Worm (Caenorhabditis elegans) whole organism, L3 larva: ENCODE measurements around the gene glb-22.

Experiments used
- R02D3.7 ChIP-seq: fragments of 150-350 bp; optimal IDR thresholded peaks from 2 replicates; lab custom pipeline; 2014; ENCODE audit warnings: missing biosample characterization, missing genetic modification characterization
- ZK546.5 ChIP-seq: sonication (generic microtip); optimal IDR thresholded peaks from 2 replicates; lab custom pipeline; 2017; ENCODE audit warnings: missing biosample characterization, missing genetic modification characterization
- ama-1 ChIP-seq: fragments of 150-350 bp; optimal IDR thresholded peaks from 2 replicates; lab custom pipeline; 2018
- ceh-16 ChIP-seq: sonication (generic microtip); optimal IDR thresholded peaks from 2 replicates; lab custom pipeline; 2017; ENCODE audit warnings: missing biosample characterization, missing genetic modification characterization
- ceh-28 ChIP-seq: fragments of 150-350 bp; optimal IDR thresholded peaks from 2 replicates; lab custom pipeline; 2014; ENCODE audit warnings: missing biosample characterization, missing genetic modification reagents, missing genetic modification characterization
- ceh-82 ChIP-seq: fragments of 150-350 bp; optimal IDR thresholded peaks from 2 replicates; lab custom pipeline; 2014; ENCODE audit warnings: missing biosample characterization, missing genetic modification characterization
- ceh-9 ChIP-seq: sonication (generic microtip); optimal IDR thresholded peaks from 2 replicates; lab custom pipeline; 2018; ENCODE audit warnings: missing biosample characterization, missing genetic modification characterization
- daf-12 ChIP-seq: fragments of 150-350 bp; optimal IDR thresholded peaks from 2 replicates; lab custom pipeline; 2014; ENCODE audit warnings: missing biosample characterization, missing genetic modification reagents, missing genetic modification characterization
- egl-5 ChIP-seq: fragments of 150-350 bp; optimal IDR thresholded peaks from 2 replicates; lab custom pipeline; 2017; ENCODE audit warnings: missing biosample characterization, missing genetic modification reagents, missing genetic modification characterization, inconsistent platforms
- elt-1 ChIP-seq: fragments of 150-350 bp; optimal IDR thresholded peaks from 2 replicates; lab custom pipeline; 2014; ENCODE audit warnings: missing biosample characterization, missing genetic modification characterization
- elt-2 ChIP-seq: sonication (generic microtip); optimal IDR thresholded peaks from 2 replicates; lab custom pipeline; 2016; ENCODE audit warnings: missing genetic modification reagents, mild to moderate bottlenecking, missing genetic modification characterization, missing compliant biosample characterization
- elt-3 ChIP-seq, 3 experiments: fragments of 150-350 bp in 1 of 3; sonication (generic microtip) in 2 of 3; optimal IDR thresholded peaks; 2 replicates in 2 of 3; 4 replicates in 1 of 3; lab custom pipeline; 2014 to 2017; ENCODE audit warnings: missing biosample characterization in 3 of 3, missing genetic modification characterization in 3 of 3
- eor-1 ChIP-seq, 2 experiments: fragments of 150-350 bp; optimal IDR thresholded peaks; 2 replicates each; lab custom pipeline; 2014 to 2018; ENCODE audit warnings: missing biosample characterization in 2 of 2, missing genetic modification characterization in 2 of 2
- fos-1 ChIP-seq: fragments of 150-350 bp; optimal IDR thresholded peaks from 2 replicates; lab custom pipeline; 2014; ENCODE audit warnings: missing biosample characterization, missing genetic modification characterization
- hmg-11 ChIP-seq: sonication (generic microtip); optimal IDR thresholded peaks from 2 replicates; lab custom pipeline; 2016; ENCODE audit warnings: missing genetic modification characterization, missing compliant biosample characterization
- lin-39 ChIP-seq: fragments of 150-350 bp; optimal IDR thresholded peaks from 2 replicates; lab custom pipeline; 2018; ENCODE audit warnings: missing biosample characterization, missing genetic modification reagents, missing genetic modification characterization
- lsy-12 ChIP-seq: sonication (generic microtip); optimal IDR thresholded peaks from 2 replicates; lab custom pipeline; 2016; ENCODE audit warnings: mild to moderate bottlenecking, missing genetic modification characterization, missing compliant biosample characterization
- mdl-1 ChIP-seq: fragments of 150-350 bp; optimal IDR thresholded peaks from 2 replicates; lab custom pipeline; 2014; ENCODE audit warnings: missing biosample characterization, missing genetic modification characterization
- mml-1 ChIP-seq: fragments of 150-350 bp; sonication (generic microtip); optimal IDR thresholded peaks from 3 replicates; lab custom pipeline; 2014; ENCODE audit warnings: missing biosample characterization, missing genetic modification characterization
- nfya-1 ChIP-seq: sonication (generic microtip); optimal IDR thresholded peaks from 2 replicates; lab custom pipeline; 2017; ENCODE audit warnings: missing genetic modification characterization, mild to moderate bottlenecking, missing compliant biosample characterization, antibody characterized with exemption, moderate library complexity; ENCODE audit not compliant: insufficient read depth
- nhr-11 ChIP-seq: fragments of 150-350 bp; optimal IDR thresholded peaks from 2 replicates; lab custom pipeline; 2014; ENCODE audit warnings: missing biosample characterization, missing genetic modification characterization
- nhr-12 ChIP-seq: fragments of 150-350 bp; optimal IDR thresholded peaks from 2 replicates; lab custom pipeline; 2014; ENCODE audit warnings: missing biosample characterization, missing genetic modification characterization
- nhr-23 ChIP-seq: fragments of 150-350 bp; optimal IDR thresholded peaks from 2 replicates; lab custom pipeline; 2014; ENCODE audit warnings: missing biosample characterization, missing genetic modification reagents, missing genetic modification characterization
- nhr-237 ChIP-seq: fragments of 150-350 bp; optimal IDR thresholded peaks from 2 replicates; lab custom pipeline; 2014; ENCODE audit warnings: missing biosample characterization, missing genetic modification characterization
- nhr-25 ChIP-seq: sonication (generic microtip); optimal IDR thresholded peaks from 2 replicates; lab custom pipeline; 2017; ENCODE audit warnings: missing biosample characterization, missing genetic modification characterization
- nhr-28 ChIP-seq: fragments of 150-350 bp; optimal IDR thresholded peaks from 2 replicates; lab custom pipeline; 2014; ENCODE audit warnings: missing biosample characterization, missing genetic modification characterization
- nhr-76 ChIP-seq: fragments of 150-350 bp; sonication (generic microtip); optimal IDR thresholded peaks from 5 replicates; lab custom pipeline; 2014; ENCODE audit warnings: missing biosample characterization, missing genetic modification characterization
- nhr-77 ChIP-seq: fragments of 150-350 bp; optimal IDR thresholded peaks from 2 replicates; lab custom pipeline; 2014; ENCODE audit warnings: missing biosample characterization, missing genetic modification characterization
- pqm-1 ChIP-seq: fragments of 150-350 bp; optimal IDR thresholded peaks from 2 replicates; lab custom pipeline; 2017; ENCODE audit warnings: missing biosample characterization, missing genetic modification characterization, inconsistent platforms
- sea-2 ChIP-seq: fragments of 150-350 bp; sonication (generic microtip); optimal IDR thresholded peaks from 4 replicates; lab custom pipeline; 2014; ENCODE audit warnings: missing biosample characterization, missing genetic modification reagents, missing genetic modification characterization
- skn-1 ChIP-seq: fragments of 150-350 bp; optimal IDR thresholded peaks from 2 replicates; lab custom pipeline; 2014; ENCODE audit warnings: missing biosample characterization, missing genetic modification characterization
- tbx-2 ChIP-seq: sonication (generic microtip); optimal IDR thresholded peaks from 2 replicates; lab custom pipeline; 2016; ENCODE audit warnings: mild to moderate bottlenecking, missing genetic modification characterization, missing compliant biosample characterization
- unc-39 ChIP-seq: sonication (generic microtip); optimal IDR thresholded peaks from 4 replicates; lab custom pipeline; 2017; ENCODE audit warnings: missing biosample characterization, missing genetic modification characterization
- unc-62 ChIP-seq: fragments of 150-350 bp; sonication (generic microtip); optimal IDR thresholded peaks from 4 replicates; lab custom pipeline; 2014; ENCODE audit warnings: missing biosample characterization, missing genetic modification reagents, missing genetic modification characterization
- zag-1 ChIP-seq: fragments of 150-350 bp; optimal IDR thresholded peaks from 2 replicates; lab custom pipeline; 2014; ENCODE audit warnings: missing biosample characterization, missing genetic modification characterization
- ztf-11 ChIP-seq: fragments of 150-350 bp; optimal IDR thresholded peaks from 2 replicates; lab custom pipeline; 2014; ENCODE audit warnings: missing biosample characterization, missing genetic modification characterization
- ztf-4 ChIP-seq: fragments of 150-350 bp; optimal IDR thresholded peaks from 2 replicates; lab custom pipeline; 2014; ENCODE audit warnings: missing biosample characterization, missing genetic modification characterization

glb-22 gene

ce11 chrV:14599972-14600371, at the start of gene glb-22:
Gene glb-22, plus strand, starts transcription at chrV:14600272.
- TF ChIP-seq lin-39 (tag; lab: Kevin White, UChicago) (no peak), nhr-11 (tag; lab: Kevin White, UChicago) (no peak), egl-5 (tag; lab: Kevin White, UChicago) (no peak), skn-1 (tag; lab: Kevin White, UChicago) (no peak), nhr-28 (tag; lab: Kevin White, UChicago) (no peak), nhr-76 (tag; lab: Kevin White, UChicago) (no peak), nfya-1 (tag; lab: Kevin White, UChicago) (no peak), zag-1 (tag; lab: Kevin White, UChicago) (no peak), R02D3.7 (tag; lab: Kevin White, UChicago) (no peak), ceh-16 (no peak), lsy-12 (tag; lab: Kevin White, UChicago) (no peak), unc-62 (GFP tag; lab: Kevin White, UChicago) (no peak), tbx-2 (tag; lab: Kevin White, UChicago) (no peak), eor-1 (tag; optimal IDR thresholded peaks at IDR 0.05; lab: Kevin White, UChicago) (no peak), ceh-9 (tag; lab: Kevin White, UChicago) (no peak), sea-2 (GFP tag; lab: Kevin White, UChicago) (no peak), mml-1 (tag; lab: Kevin White, UChicago) (no peak), unc-39 (tag; lab: Kevin White, UChicago) (no peak), elt-3 (tag; optimal IDR thresholded peaks at IDR 0.05; lab: Kevin White, UChicago) (no peak)
- TF ChIP-seq, all 47 proteins: peak for 0

- no peak for TF ChIP-seq nhr-237
- no peak for TF ChIP-seq elt-2 (tag; lab: Kevin White, UChicago)
- TF ChIP-seq mdl-1 (tag; lab: Kevin White, UChicago) = no peak
- TF ChIP-seq nhr-23 (tag; lab: Kevin White, UChicago) = no peak
- no peak for TF ChIP-seq tbx-2 (tag; lab: Kevin White, UChicago)
- TF ChIP-seq zag-1 (tag; lab: Kevin White, UChicago) = no peak
- TF ChIP-seq elt-1 (tag; lab: Kevin White, UChicago) = no peak
- no peak for TF ChIP-seq skn-1 (tag; lab: Kevin White, UChicago)
- no peak for TF ChIP-seq ceh-16
- no peak for TF ChIP-seq ama-1 (lab: Kevin White, UChicago)
- no peak for TF ChIP-seq nhr-11 (tag; lab: Kevin White, UChicago)
- no peak for TF ChIP-seq fos-1 (tag; lab: Kevin White, UChicago)
- no peak for TF ChIP-seq ceh-82 (tag; lab: Kevin White, UChicago)
- TF ChIP-seq nhr-12 (tag; lab: Kevin White, UChicago) = no peak
- no peak for TF ChIP-seq ZK546.5
- TF ChIP-seq pqm-1 (tag; lab: Kevin White, UChicago) = no peak
- TF ChIP-seq ceh-28 (tag; lab: Kevin White, UChicago) = no peak
- TF ChIP-seq nhr-25 (tag; lab: Kevin White, UChicago) = no peak
- TF ChIP-seq ztf-11 (tag; lab: Kevin White, UChicago) = no peak
Observed at ce11 chrV:14556187-14556586, 43.9 kb upstream of the glb-22 start, which contains the start of gene srg-47. Gene srg-47, minus strand, starts transcription at chrV:14556287.

ce11 chrV:14558757-14559156, 41.3 kb upstream of the glb-22 start, which contains the start of gene C53A5.9:
Gene C53A5.9, minus strand, starts transcription at chrV:14558857.
- TF ChIP-seq unc-39 (tag; lab: Kevin White, UChicago) (no peak), nhr-76 (tag; lab: Kevin White, UChicago) (no peak), daf-12 (tag; lab: Kevin White, UChicago) (no peak), nhr-77 (tag; lab: Kevin White, UChicago) (no peak), ama-1 (lab: Kevin White, UChicago) (no peak), elt-1 (tag; lab: Kevin White, UChicago) (no peak), nhr-23 (tag; lab: Kevin White, UChicago) (no peak), ztf-11 (tag; lab: Kevin White, UChicago) (no peak), ztf-4 (tag; lab: Kevin White, UChicago) (no peak), ceh-82 (tag; lab: Kevin White, UChicago) (no peak), tbx-2 (tag; lab: Kevin White, UChicago) (no peak), skn-1 (tag; lab: Kevin White, UChicago) (no peak), lsy-12 (tag; lab: Kevin White, UChicago) (no peak), hmg-11 (tag; lab: Kevin White, UChicago) (no peak), nhr-237 (no peak), mdl-1 (tag; lab: Kevin White, UChicago) (no peak), nhr-12 (tag; lab: Kevin White, UChicago) (no peak)
